Worm (Caenorhabditis elegans) whole organism, late embryonic: ENCODE data around the gene abu-6.

Source experiments
- C08G9.2 ChIP-seq: sonication (generic microtip); optimal IDR thresholded peaks from 2 replicates; lab custom pipeline; 2016; ENCODE audit warnings: mild to moderate bottlenecking, missing genetic modification characterization, moderate library complexity, missing compliant biosample characterization
- F13H6.1 ChIP-seq: sonication (generic microtip); optimal IDR thresholded peaks from 2 replicates; lab custom pipeline; 2016; ENCODE audit warnings: missing genetic modification characterization, missing compliant biosample characterization
- K02D7.2 ChIP-seq: sonication (generic microtip); optimal IDR thresholded peaks from 2 replicates; lab custom pipeline; 2017; ENCODE audit warnings: mild to moderate bottlenecking, missing genetic modification characterization, missing compliant biosample characterization
- ahr-1 ChIP-seq: sonication (generic microtip); optimal IDR thresholded peaks from 2 replicates; lab custom pipeline; 2016; ENCODE audit warnings: missing genetic modification characterization, missing compliant biosample characterization
- ama-1 ChIP-seq: fragments of 150-350 bp; optimal IDR thresholded peaks from 2 replicates; lab custom pipeline; 2014
- ceh-14 ChIP-seq: sonication (generic microtip); optimal IDR thresholded peaks from 2 replicates; lab custom pipeline; 2016; ENCODE audit warnings: missing genotype, missing genetic modification characterization, missing compliant biosample characterization
- ceh-18 ChIP-seq: sonication (generic microtip); optimal IDR thresholded peaks from 2 replicates; lab custom pipeline; 2016; ENCODE audit warnings: missing genetic modification characterization, missing compliant biosample characterization
- ceh-19 ChIP-seq: fragments of 200-800 bp; sonication (Bioruptor generic); optimal IDR thresholded peaks from 2 replicates; lab custom pipeline; 2018; ENCODE audit warnings: mild to moderate bottlenecking, missing genetic modification characterization, missing compliant biosample characterization
- ceh-2 ChIP-seq: sonication (generic microtip); optimal IDR thresholded peaks from 2 replicates; lab custom pipeline; 2016; ENCODE audit warnings: missing genotype, missing genetic modification characterization, missing compliant biosample characterization
- ceh-24 ChIP-seq: sonication (generic microtip); optimal IDR thresholded peaks from 2 replicates; lab custom pipeline; 2016; ENCODE audit warnings: mild to moderate bottlenecking, missing genetic modification characterization, missing compliant biosample characterization
- ceh-30 ChIP-seq: fragments of 150-350 bp; optimal IDR thresholded peaks from 2 replicates; lab custom pipeline; 2014; ENCODE audit warnings: missing biosample characterization, missing genetic modification characterization
- ceh-34 ChIP-seq: sonication (generic microtip); optimal IDR thresholded peaks from 2 replicates; lab custom pipeline; 2016; ENCODE audit warnings: mild to moderate bottlenecking, missing genetic modification characterization, missing compliant biosample characterization
- ceh-48 ChIP-seq: sonication (generic microtip); optimal IDR thresholded peaks from 2 replicates; lab custom pipeline; 2016; ENCODE audit warnings: missing genetic modification characterization, inconsistent platforms, missing compliant biosample characterization
- ceh-9 ChIP-seq: sonication (generic microtip); optimal IDR thresholded peaks from 2 replicates; lab custom pipeline; 2016; ENCODE audit warnings: mild to moderate bottlenecking, missing genetic modification characterization, inconsistent platforms, missing compliant biosample characterization
- che-1 ChIP-seq: sonication (generic microtip); optimal IDR thresholded peaks from 2 replicates; lab custom pipeline; 2016; ENCODE audit warnings: mild to moderate bottlenecking, missing genetic modification characterization, missing compliant biosample characterization
- dve-1 ChIP-seq: sonication (generic microtip); optimal IDR thresholded peaks from 2 replicates; lab custom pipeline; 2017; ENCODE audit warnings: antibody characterized with exemption, mild to moderate bottlenecking, missing genetic modification characterization, missing compliant biosample characterization
- elt-4 ChIP-seq: sonication (generic microtip); optimal IDR thresholded peaks from 2 replicates; lab custom pipeline; 2016; ENCODE audit warnings: missing genetic modification characterization, missing compliant biosample characterization
- ets-4 ChIP-seq: sonication (generic microtip); optimal IDR thresholded peaks from 2 replicates; lab custom pipeline; 2016; ENCODE audit warnings: missing genetic modification characterization, missing compliant biosample characterization
- fkh-10 ChIP-seq: fragments of 150-350 bp; optimal IDR thresholded peaks from 2 replicates; lab custom pipeline; 2014; ENCODE audit warnings: missing biosample characterization, missing genetic modification reagents, missing genetic modification characterization
- fkh-6 ChIP-seq: sonication (generic microtip); optimal IDR thresholded peaks from 2 replicates; lab custom pipeline; 2016; ENCODE audit warnings: missing genetic modification characterization, missing compliant biosample characterization
- gmeb-2 ChIP-seq: sonication (generic microtip); optimal IDR thresholded peaks from 2 replicates; lab custom pipeline; 2016; ENCODE audit warnings: missing genetic modification characterization, inconsistent platforms, missing compliant biosample characterization
- hlh-13 ChIP-seq: fragments of 200-800 bp; sonication (Bioruptor generic); optimal IDR thresholded peaks from 2 replicates; lab custom pipeline; 2018; ENCODE audit warnings: mild to moderate bottlenecking, missing genetic modification characterization, missing compliant biosample characterization
- hlh-15 ChIP-seq: sonication (generic microtip); optimal IDR thresholded peaks from 2 replicates; lab custom pipeline; 2016; ENCODE audit warnings: missing genetic modification characterization, missing compliant biosample characterization
- hlh-30 ChIP-seq: sonication (generic microtip); optimal IDR thresholded peaks from 2 replicates; lab custom pipeline; 2017; ENCODE audit warnings: antibody characterized with exemption, missing genetic modification characterization, missing compliant biosample characterization; ENCODE audit not compliant: insufficient read depth
- hlh-6 ChIP-seq: sonication (generic microtip); optimal IDR thresholded peaks from 2 replicates; lab custom pipeline; 2016; ENCODE audit warnings: missing genotype, missing genetic modification characterization, missing compliant biosample characterization
- hlh-8 ChIP-seq: sonication (generic microtip); optimal IDR thresholded peaks from 2 replicates; lab custom pipeline; 2016; ENCODE audit warnings: missing genotype, missing genetic modification characterization, missing compliant biosample characterization
- lim-6 ChIP-seq: sonication (generic microtip); optimal IDR thresholded peaks from 2 replicates; lab custom pipeline; 2016; ENCODE audit warnings: missing genetic modification characterization, missing compliant biosample characterization
- mec-3 ChIP-seq: sonication (generic microtip); optimal IDR thresholded peaks from 2 replicates; lab custom pipeline; 2016; ENCODE audit warnings: borderline replicate concordance, missing genetic modification characterization, missing compliant biosample characterization
- nhr-232 ChIP-seq: sonication (generic microtip); optimal IDR thresholded peaks from 2 replicates; lab custom pipeline; 2016; ENCODE audit warnings: missing genetic modification characterization, missing compliant biosample characterization
- npax-4 ChIP-seq: sonication (generic microtip); optimal IDR thresholded peaks from 2 replicates; lab custom pipeline; 2016; ENCODE audit warnings: missing genetic modification characterization, missing compliant biosample characterization
- odd-2 ChIP-seq: sonication (generic microtip); optimal IDR thresholded peaks from 2 replicates; lab custom pipeline; 2017; ENCODE audit warnings: antibody characterized with exemption, mild to moderate bottlenecking, missing genetic modification characterization, missing compliant biosample characterization
- pag-3 ChIP-seq: sonication (generic microtip); optimal IDR thresholded peaks from 2 replicates; lab custom pipeline; 2016; ENCODE audit warnings: missing compliant biosample characterization, missing genetic modification characterization, borderline replicate concordance
- pqm-1 ChIP-seq: sonication (generic microtip); optimal IDR thresholded peaks from 2 replicates; lab custom pipeline; 2016; ENCODE audit warnings: missing genetic modification characterization, missing compliant biosample characterization
- ref-2 ChIP-seq: sonication (generic microtip); optimal IDR thresholded peaks from 2 replicates; lab custom pipeline; 2016; ENCODE audit warnings: missing genetic modification characterization, missing compliant biosample characterization
- sdc-2 ChIP-seq: sonication (generic microtip); optimal IDR thresholded peaks from 2 replicates; lab custom pipeline; 2016; ENCODE audit warnings: missing genotype, missing genetic modification characterization, missing compliant biosample characterization
- sox-2 ChIP-seq: fragments of 200-800 bp; sonication (Bioruptor generic); IDR thresholded peaks from 2 replicates; pipeline ENCODE4 v1.3.6; 2022; ENCODE audit warnings: missing genetic modification reagents, missing genetic modification characterization, missing compliant biosample characterization
- sox-4 ChIP-seq: sonication (generic microtip); optimal IDR thresholded peaks from 2 replicates; lab custom pipeline; 2017; ENCODE audit warnings: mild to moderate bottlenecking, missing genetic modification characterization, inconsistent platforms, missing compliant biosample characterization
- syd-9 ChIP-seq: sonication (generic microtip); optimal IDR thresholded peaks from 2 replicates; lab custom pipeline; 2016; ENCODE audit warnings: mild to moderate bottlenecking, missing genetic modification characterization, moderate library complexity, missing compliant biosample characterization
- unc-42 ChIP-seq: sonication (generic microtip); optimal IDR thresholded peaks from 2 replicates; lab custom pipeline; 2016; ENCODE audit warnings: missing genotype, missing genetic modification characterization, missing compliant biosample characterization
- unc-86 ChIP-seq: sonication (generic microtip); optimal IDR thresholded peaks from 2 replicates; lab custom pipeline; 2016; ENCODE audit warnings: missing genetic modification characterization, missing compliant biosample characterization

abu-6 gene

DNA sequence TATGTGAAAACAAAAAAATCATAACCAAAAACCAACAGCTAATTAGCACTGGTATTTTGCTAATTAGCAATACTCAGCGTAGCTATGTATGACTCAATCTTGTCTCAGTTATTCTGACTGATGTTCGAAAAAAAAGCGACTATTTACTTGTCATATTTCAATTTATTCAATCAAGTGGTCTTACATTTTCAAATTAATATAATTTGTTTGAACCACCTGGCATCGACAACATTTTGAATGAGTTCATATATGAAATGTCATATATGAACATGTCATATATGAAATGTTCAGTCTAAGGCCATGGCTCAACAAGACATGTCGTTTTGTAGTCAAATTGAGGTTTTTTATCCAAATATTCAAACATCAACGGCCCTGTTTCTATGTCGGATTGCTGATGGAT, 3.7 kb upstream of the abu-6 start, which contains the start of gene srw-140:
TSS of gene srw-140 (plus strand) at position 301 of the 400 bp plus-strand sequence.
- TF ChIP-seq K02D7.2 (tag; lab: Kevin White, UChicago): no peak
- TF ChIP-seq ama-1 (lab: Kevin White, UChicago): no peak
- TF ChIP-seq nhr-232: no peak
- no peak for TF ChIP-seq fkh-6 (tag; lab: Kevin White, UChicago)
- no peak for TF ChIP-seq ceh-18 (tag; lab: Kevin White, UChicago)
- TF ChIP-seq hlh-13 (GFP tag; lab: Kevin White, UChicago): no peak
- no peak for TF ChIP-seq C08G9.2
- no peak for TF ChIP-seq ceh-30
- TF ChIP-seq, all 69 proteins: peak for 0

DNA sequence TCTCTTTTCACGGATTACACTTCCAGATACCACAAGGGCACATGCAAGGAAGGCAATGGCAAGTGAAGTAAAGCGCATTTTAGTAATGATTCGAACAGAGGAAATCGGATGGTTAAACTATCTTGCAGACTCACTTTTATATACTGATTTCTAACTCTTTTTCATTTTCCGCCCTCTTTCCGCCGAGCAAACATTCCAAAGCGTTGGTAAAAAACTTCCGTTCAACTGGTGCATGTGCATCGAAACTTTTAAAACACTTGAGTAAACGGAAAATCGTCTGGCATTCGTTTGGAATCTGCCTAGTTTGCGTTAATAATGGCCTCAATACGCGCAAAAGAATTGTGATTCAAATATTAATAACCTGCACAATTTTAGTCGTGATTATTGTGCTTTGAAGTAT, 3.0 kb upstream of the abu-6 start, which contains the start of gene abu-7:
TSS of gene abu-7 (minus strand) at position 101 of the 400 bp plus-strand sequence.
- TF ChIP-seq lim-6 (tag; lab: Kevin White, UChicago) (no peak), pqm-1 (tag; lab: Kevin White, UChicago) (no peak), sox-4 (tag; lab: Kevin White, UChicago) (no peak), dve-1 (no peak), syd-9 (tag; lab: Kevin White, UChicago) (no peak), npax-4 (tag; lab: Kevin White, UChicago) (no peak), ceh-2 (tag; lab: Kevin White, UChicago) (no peak), hlh-15 (tag; lab: Kevin White, UChicago) (no peak), ama-1 (lab: Kevin White, UChicago) (no peak)

DNA sequence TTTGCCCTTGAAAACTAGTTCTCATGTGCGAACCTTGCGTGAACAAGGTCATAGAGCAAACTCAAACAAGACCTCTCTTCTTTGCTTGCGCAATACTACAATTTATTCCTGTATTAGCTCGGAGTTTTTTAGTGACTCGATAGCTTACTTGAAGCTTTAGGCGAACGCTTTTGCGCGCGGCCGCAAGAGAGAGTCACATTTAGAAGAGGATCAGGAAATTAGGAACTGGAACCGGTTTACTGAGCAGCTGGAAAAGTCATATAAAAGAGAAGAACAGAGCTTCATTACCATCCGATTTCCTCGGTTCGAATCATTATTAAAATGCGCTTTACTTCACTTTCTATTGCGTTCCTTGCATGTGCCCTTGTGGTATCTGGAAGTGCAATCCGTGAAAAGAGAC, 3.4 kb downstream of the abu-6 start, which contains the start of gene abu-15:
TSS of gene abu-15 (plus strand) at position 301 of the 400 bp plus-strand sequence.
- TF ChIP-seq sox-4 (tag; lab: Kevin White, UChicago): no peak
- no peak for TF ChIP-seq F13H6.1 (tag; lab: Kevin White, UChicago)
- no peak for TF ChIP-seq sox-2 (GFP tag; lab: Robert Waterston, UW)
- TF ChIP-seq ceh-2 (tag; lab: Kevin White, UChicago): no peak
- TF ChIP-seq odd-2 (tag; lab: Kevin White, UChicago): no peak
- no peak for TF ChIP-seq ceh-9 (tag; lab: Kevin White, UChicago)
- no peak for TF ChIP-seq ahr-1
- TF ChIP-seq nhr-232: no peak
- TF ChIP-seq sdc-2: no peak
- TF ChIP-seq ceh-30: no peak
- TF ChIP-seq ceh-14 (tag; lab: Kevin White, UChicago): no peak
- no peak for TF ChIP-seq pag-3 (tag; lab: Kevin White, UChicago)
- no peak for TF ChIP-seq dve-1
- no peak for TF ChIP-seq ceh-24 (tag; lab: Kevin White, UChicago)

DNA sequence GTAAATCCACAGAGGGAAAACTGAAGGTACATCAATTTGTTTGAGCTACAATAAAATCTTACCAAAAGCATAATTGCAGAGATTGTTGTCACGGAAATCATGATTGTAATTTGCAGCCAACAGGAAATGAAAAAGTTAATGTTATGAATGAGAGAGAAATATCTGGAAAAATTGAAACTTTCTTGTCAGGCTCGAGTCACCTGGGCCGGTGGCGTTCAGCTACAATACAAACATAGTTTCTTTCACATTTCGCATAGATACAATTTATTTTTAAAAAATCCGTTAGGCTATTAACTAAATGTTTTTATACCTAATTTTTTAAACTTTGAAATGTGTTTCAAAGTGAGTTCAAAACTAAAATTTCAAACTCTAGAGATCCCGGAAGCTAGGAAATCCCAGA, 4.0 kb downstream of the abu-6 start, which contains the start of gene srx-39:
TSS of gene srx-39 (minus strand) at position 101 of the 400 bp plus-strand sequence.
- no peak for TF ChIP-seq hlh-30 (tag; lab: Kevin White, UChicago)
- TF ChIP-seq sox-2 (GFP tag; lab: Robert Waterston, UW): no peak
- TF ChIP-seq che-1 (tag; lab: Kevin White, UChicago): no peak
- no peak for TF ChIP-seq lim-6 (tag; lab: Kevin White, UChicago)
- no peak for TF ChIP-seq K02D7.2 (tag; lab: Kevin White, UChicago)
- TF ChIP-seq sdc-2: no peak
- TF ChIP-seq C08G9.2: no peak
- no peak for TF ChIP-seq fkh-10 (GFP tag; lab: Kevin White, UChicago)
- no peak for TF ChIP-seq hlh-8 (tag; lab: Kevin White, UChicago)
- no peak for TF ChIP-seq ets-4 (tag; lab: Kevin White, UChicago)
- no peak for TF ChIP-seq npax-4 (tag; lab: Kevin White, UChicago)
- TF ChIP-seq ceh-48 (tag; lab: Kevin White, UChicago): no peak

DNA sequence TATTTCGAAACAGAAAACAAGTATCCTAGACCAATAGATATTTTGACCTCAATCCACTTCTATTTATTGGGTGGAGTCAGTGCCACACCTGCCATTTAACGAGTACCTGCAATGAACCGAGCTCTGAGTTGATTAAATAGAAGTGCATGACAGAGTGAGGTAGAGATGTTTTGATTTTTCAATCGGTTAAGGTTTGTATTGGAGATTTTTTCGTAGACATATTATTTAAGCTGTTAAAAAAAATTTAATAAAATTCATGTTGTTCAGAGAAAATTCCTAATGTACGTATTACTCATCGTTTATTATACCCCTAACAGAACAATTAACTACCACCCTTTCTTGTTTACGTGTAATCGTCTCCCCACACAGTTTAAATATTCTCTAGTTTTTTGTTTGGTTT, 6.2 kb downstream of the abu-6 start, which contains the start of gene srx-38:
TSS of gene srx-38 (minus strand) at position 101 of the 400 bp plus-strand sequence.
- TF ChIP-seq ceh-34 (tag; lab: Kevin White, UChicago): no peak
- TF ChIP-seq hlh-30 (tag; lab: Kevin White, UChicago): no peak
- TF ChIP-seq ref-2 (tag; lab: Kevin White, UChicago): no peak
- TF ChIP-seq unc-86 (tag; lab: Kevin White, UChicago): no peak
- TF ChIP-seq ceh-19 (GFP tag; lab: Kevin White, UChicago): no peak
- no peak for TF ChIP-seq che-1 (tag; lab: Kevin White, UChicago)
- TF ChIP-seq ceh-14 (tag; lab: Kevin White, UChicago): no peak
- TF ChIP-seq dve-1: no peak
- TF ChIP-seq gmeb-2 (tag; lab: Kevin White, UChicago): no peak
- no peak for TF ChIP-seq ceh-24 (tag; lab: Kevin White, UChicago)
- no peak for TF ChIP-seq hlh-6 (tag; lab: Kevin White, UChicago)
- TF ChIP-seq mec-3 (tag; lab: Kevin White, UChicago): no peak
- TF ChIP-seq ahr-1: no peak
- TF ChIP-seq elt-4 (tag; lab: Kevin White, UChicago): no peak
- TF ChIP-seq hlh-8 (tag; lab: Kevin White, UChicago): no peak
- no peak for TF ChIP-seq unc-42
